In the genomic region with DNA sequence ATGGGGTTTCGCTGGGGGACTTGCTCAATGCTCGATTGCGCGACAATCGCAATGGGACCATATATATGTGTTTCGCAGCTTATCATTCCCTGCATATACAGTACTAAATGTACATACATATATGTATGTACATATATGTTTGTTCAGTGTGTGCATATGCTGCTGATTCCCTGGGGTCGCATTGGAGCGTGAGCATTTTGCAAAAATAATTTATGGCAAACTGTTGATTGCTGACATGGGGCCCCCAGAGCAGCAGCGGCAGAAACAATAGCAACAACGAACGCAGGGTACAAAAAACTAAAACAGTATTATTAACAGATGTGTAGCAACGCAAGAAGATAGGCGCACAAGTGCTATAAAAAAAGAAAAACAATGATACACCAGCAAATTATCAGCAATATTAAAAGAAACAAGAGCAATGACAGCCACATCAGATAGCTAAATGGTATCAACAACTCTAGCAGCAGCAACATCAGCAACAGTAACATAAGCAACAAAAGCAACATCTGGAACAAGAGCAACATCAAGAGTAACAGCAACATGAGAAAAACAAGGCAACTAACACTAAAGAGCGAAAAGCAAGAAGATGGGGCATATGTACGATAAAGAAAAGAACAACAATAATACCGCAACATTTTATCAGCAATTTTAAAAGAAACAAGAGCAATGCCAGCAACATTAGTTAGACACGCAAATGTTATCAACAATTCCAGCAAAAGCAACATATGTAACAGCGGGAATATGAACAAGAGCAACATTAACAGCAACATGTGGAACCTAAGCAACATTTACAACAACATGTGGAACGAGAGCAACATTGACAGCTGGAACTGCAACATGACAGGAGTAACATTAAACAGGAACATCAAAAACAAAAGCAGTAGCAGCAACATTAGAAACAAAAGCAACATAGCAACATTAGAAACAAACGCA, we compare ENCODE assay signal across 4 fruit fly cellular contexts.
TF ChIP-seq lines count a peak whose summit lies in the region.

No protein-coding gene starts in this region.

- TF ChIP-seq CTCF in whole organism, embryonic (GFP tag; optimal IDR thresholded peaks at IDR 0.05; lab: Kevin White, UChicago): no peak

TF ChIP-seq in whole organism, adult, 20 proteins besides CTCF, POLR2A, EP300 and RAD21:
- TF ChIP-seq CG1620 (GFP tag; optimal IDR thresholded peaks at IDR 0.05; lab: Kevin White, UChicago) (no peak), cic (GFP tag; optimal IDR thresholded peaks at IDR 0.05; lab: Kevin White, UChicago) (peak; percentile 31)

TF ChIP-seq in whole organism, embryonic, 481 proteins besides CTCF, POLR2A, EP300 and RAD21 (continues in another document):
- TF ChIP-seq CG9437 (GFP tag; optimal IDR thresholded peaks at IDR 0.05; lab: Kevin White, UChicago) (no peak), Drgx (GFP tag; IDR thresholded peaks at IDR 0.05; lab: Robert Waterston, UW) (peak; percentile 29; the same call in 1 of the 2 replicates), CG6654 (GFP tag; optimal IDR thresholded peaks at IDR 0.05; lab: Kevin White, UChicago) (no peak), CG10979 (tag; optimal IDR thresholded peaks at IDR 0.05; lab: Kevin White, UChicago) (no peak), Med (GFP tag; lab: Kevin White, UChicago) (peak; percentile 39), CG7745 (tag; optimal IDR thresholded peaks at IDR 0.05; lab: Kevin White, UChicago) (no peak), CG7963 (GFP tag; IDR thresholded peaks at IDR 0.05; lab: Robert Waterston, UW; ENCODE audit: partially characterized antibody) (no peak), D19B (GFP tag; optimal IDR thresholded peaks at IDR 0.05; lab: Kevin White, UChicago) (no peak), CG18599 (GFP tag; optimal IDR thresholded peaks at IDR 0.05; lab: Kevin White, UChicago) (peak; percentile 24), ERR (GFP tag; optimal IDR thresholded peaks at IDR 0.05; lab: Kevin White, UChicago) (no peak), Side (GFP tag; optimal IDR thresholded peaks at IDR 0.05; lab: Kevin White, UChicago) (no peak), CG17359 (tag; optimal IDR thresholded peaks at IDR 0.05; lab: Kevin White, UChicago) (no peak), eve (GFP tag; optimal IDR thresholded peaks at IDR 0.05; lab: Kevin White, UChicago) (peak in 1 of 2 experiments; percentile 51), Opbp (GFP tag; IDR thresholded peaks at IDR 0.05; lab: Robert Waterston, UW; ENCODE audit: partially characterized antibody) (no peak), CG11504 (tag; optimal IDR thresholded peaks at IDR 0.05; lab: Kevin White, UChicago) (peak; percentile 93), grn (GFP tag; optimal IDR thresholded peaks at IDR 0.05; lab: Kevin White, UChicago) (peak; percentile 4), CG2129 (GFP tag; IDR thresholded peaks at IDR 0.05; lab: Robert Waterston, UW; ENCODE audit: partially characterized antibody) (no peak), stc (GFP tag; IDR thresholded peaks at IDR 0.05; lab: Robert Waterston, UW) (no peak), Xbp1 (GFP tag; optimal IDR thresholded peaks at IDR 0.05; lab: Kevin White, UChicago) (no peak), so (GFP tag; IDR thresholded peaks at IDR 0.05; lab: Robert Waterston, UW) (0 out of 3 replicates have a peak, but pooled peaks have one; percentile 11), Nf-YC (tag; optimal IDR thresholded peaks at IDR 0.05; lab: Kevin White, UChicago) (no peak), sd (tag; optimal IDR thresholded peaks at IDR 0.05; lab: Kevin White, UChicago) (no peak), CG14860 (GFP tag; IDR thresholded peaks at IDR 0.05; lab: Robert Waterston, UW; ENCODE audit: partially characterized antibody) (0 out of 3 replicates have a peak, but pooled peaks have one; percentile 16), lab (GFP tag; optimal IDR thresholded peaks at IDR 0.05; lab: Kevin White, UChicago) (peak; percentile 46), Deaf1 (tag; optimal IDR thresholded peaks at IDR 0.05; lab: Kevin White, UChicago) (no peak)

TF ChIP-seq in whole organism, prepupa, 60 proteins besides CTCF, POLR2A, EP300 and RAD21:
- TF ChIP-seq Eip78C (GFP tag; lab: Kevin White, UChicago) (peak; percentile 26), CG15336 (GFP tag; IDR thresholded peaks at IDR 0.05; lab: Robert Waterston, UW) (peak; percentile 29; the same call in 1 of the 2 replicates), Smox (GFP tag; optimal IDR thresholded peaks at IDR 0.05; lab: Kevin White, UChicago) (no peak), CG6808 (GFP tag; optimal IDR thresholded peaks at IDR 0.05; lab: Kevin White, UChicago) (peak; percentile 28), net (GFP tag; optimal IDR thresholded peaks at IDR 0.05; lab: Kevin White, UChicago) (no peak), Hr39 (GFP tag; optimal IDR thresholded peaks at IDR 0.05; lab: Kevin White, UChicago) (no peak), CG32006 (GFP tag; optimal IDR thresholded peaks at IDR 0.05; lab: Kevin White, UChicago) (peak; percentile 6), CG6276 (GFP tag; optimal IDR thresholded peaks at IDR 0.05; lab: Kevin White, UChicago) (peak; percentile 16), CG8119 (GFP tag; IDR thresholded peaks at IDR 0.05; lab: Robert Waterston, UW) (0 out of 3 replicates have a peak, but pooled peaks have one; percentile 29), Hr4 (GFP tag; optimal IDR thresholded peaks at IDR 0.05; lab: Kevin White, UChicago) (no peak), salr (GFP tag; optimal IDR thresholded peaks at IDR 0.05; lab: Kevin White, UChicago) (no peak), CG9139 (GFP tag; optimal IDR thresholded peaks at IDR 0.05; lab: Kevin White, UChicago) (peak; percentile 34), svp (GFP tag; lab: Kevin White, UChicago) (peak; percentile 95), CG16779 (tag; optimal IDR thresholded peaks at IDR 0.05; lab: Kevin White, UChicago) (peak; percentile 39), CG6163 (GFP tag; IDR thresholded peaks at IDR 0.05; lab: Robert Waterston, UW) (peak; percentile 46; the same call in 1 of the 3 replicates)

TF ChIP-seq in whole organism, pupa, 21 proteins besides CTCF, POLR2A, EP300 and RAD21:
- TF ChIP-seq Pif1B (GFP tag; optimal IDR thresholded peaks at IDR 0.05; lab: Kevin White, UChicago) (peak; percentile 21), Ets98B (GFP tag; IDR thresholded peaks at IDR 0.05; lab: Robert Waterston, UW) (peak; percentile 38; the same call in 1 of the 2 replicates), CG9948 (tag; optimal IDR thresholded peaks at IDR 0.05; lab: Kevin White, UChicago) (no peak), gl (tag; optimal IDR thresholded peaks at IDR 0.05; lab: Kevin White, UChicago) (peak; percentile 33), CG12605 (GFP tag; IDR thresholded peaks at IDR 0.05; lab: Robert Waterston, UW) (peak; percentile 57), Pif1A (GFP tag; optimal IDR thresholded peaks at IDR 0.05; lab: Kevin White, UChicago) (no peak), CG10348 (GFP tag; IDR thresholded peaks at IDR 0.05; lab: Robert Waterston, UW) (no peak), CG13204 (GFP tag; optimal IDR thresholded peaks at IDR 0.05; lab: Kevin White, UChicago) (peak; percentile 1), EcR (GFP tag; optimal IDR thresholded peaks at IDR 0.05; lab: Kevin White, UChicago) (peak; percentile 68), CG14655 (GFP tag; optimal IDR thresholded peaks at IDR 0.05; lab: Kevin White, UChicago) (peak; percentile 37), CG15710 (tag; optimal IDR thresholded peaks at IDR 0.05; lab: Kevin White, UChicago) (no peak), CG8159 (tag; optimal IDR thresholded peaks at IDR 0.05; lab: Kevin White, UChicago) (peak; percentile 7), CG32121 (GFP tag; IDR thresholded peaks at IDR 0.05; lab: Robert Waterston, UW) (peak; percentile 39; the same call in 1 of the 2 replicates), CG8301 (tag; optimal IDR thresholded peaks at IDR 0.05; lab: Kevin White, UChicago) (peak; percentile 12)
